Worm (Caenorhabditis elegans): Measurements from ENCODE around the gene ZK1248.15.

DNA sequence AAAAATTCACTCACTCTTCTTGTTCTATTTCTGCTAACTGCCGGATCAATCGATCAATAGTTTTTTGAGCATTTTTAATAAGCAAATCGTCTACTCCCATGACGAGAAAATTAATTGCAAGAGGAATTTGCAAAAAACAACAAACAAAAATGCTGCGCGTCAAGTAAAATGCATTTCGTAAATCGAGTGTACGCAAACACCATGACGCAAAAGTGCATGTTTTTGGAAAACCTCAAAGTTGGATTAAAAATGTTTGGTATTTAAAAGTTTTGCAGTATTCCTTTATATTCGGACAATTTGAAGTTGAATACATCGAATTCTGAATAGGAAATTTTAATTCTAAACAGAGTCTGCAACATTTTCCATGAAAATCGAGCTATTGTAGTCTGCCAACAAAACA, 874 bp upstream of the ZK1248.15 start, which contains the start of gene ZK1248.19:
- TF ChIP-seq unc-39 (tag; optimal IDR thresholded peaks at IDR 0.05) (no peak), lsy-2 (tag; optimal IDR thresholded peaks at IDR 0.05) (peak; percentile 4 to 63), ama-1 (optimal IDR thresholded peaks at IDR 0.05) (no peak), aly-2 (tag; optimal IDR thresholded peaks at IDR 0.05) (no peak), snpc-4 (tag; optimal IDR thresholded peaks at IDR 0.05) (no peak), nhr-11 (tag; optimal IDR thresholded peaks at IDR 0.05) (no peak)
